Fruit fly (Drosophila melanogaster) whole organism, adult: ENCODE measurements around the gene kibra.

Source experiments
- CG11617 ChIP-seq: fragments of 200-800 bp; sonication (Bioruptor generic); optimal IDR thresholded peaks from 2 replicates; lab custom pipeline; 2017; ENCODE audit warnings: mild to moderate bottlenecking, missing biosample characterization, missing genetic modification reagents, missing genetic modification characterization
- CG12768 ChIP-seq: fragments of 200-800 bp; sonication (Bioruptor generic); optimal IDR thresholded peaks from 2 replicates; lab custom pipeline; 2017; ENCODE audit warnings: missing biosample characterization, missing genetic modification characterization, mild to moderate bottlenecking, moderate library complexity, missing genetic modification reagents
- CG7101 ChIP-seq: fragments of 200-800 bp; sonication (Bioruptor generic); optimal IDR thresholded peaks from 2 replicates; lab custom pipeline; 2018; ENCODE audit warnings: missing biosample characterization, mild to moderate bottlenecking, missing genetic modification characterization, moderate library complexity
- Clk ChIP-seq: fragments of 200-800 bp; sonication (Bioruptor generic); optimal IDR thresholded peaks from 2 replicates; lab custom pipeline; 2017; ENCODE audit warnings: missing biosample characterization, missing genetic modification characterization
- Crg-1 ChIP-seq: fragments of 200-800 bp; sonication (Bioruptor generic); optimal IDR thresholded peaks from 2 replicates; lab custom pipeline; 2016; ENCODE audit warnings: missing biosample characterization, missing genetic modification characterization
- Hr96 ChIP-seq: fragments of 200-800 bp; sonication (Bioruptor generic); optimal IDR thresholded peaks from 2 replicates; lab custom pipeline; 2016; ENCODE audit warnings: missing biosample characterization, missing genetic modification characterization
- Mnt ChIP-seq: fragments of 200-800 bp; sonication (Bioruptor generic); optimal IDR thresholded peaks from 2 replicates; lab custom pipeline; 2016; ENCODE audit warnings: missing biosample characterization, mild to moderate bottlenecking, missing genetic modification characterization
- kay ChIP-seq: fragments of 200-800 bp; sonication (Bioruptor generic); peaks from one replicate; lab custom pipeline; 2016; ENCODE audit warnings: missing biosample characterization, missing genetic modification characterization, borderline replicate concordance
- pad ChIP-seq: fragments of 200-800 bp; sonication (Bioruptor generic); optimal IDR thresholded peaks from 3 replicates; lab custom pipeline; 2017; ENCODE audit warnings: missing biosample characterization, missing genetic modification characterization, mild to moderate bottlenecking, moderate library complexity, missing genetic modification reagents
- tj ChIP-seq: fragments of 200-800 bp; sonication (Bioruptor generic); optimal IDR thresholded peaks from 3 replicates; lab custom pipeline; 2017; ENCODE audit warnings: missing biosample characterization, mild to moderate bottlenecking, missing genetic modification characterization, moderate library complexity
- toe ChIP-seq: fragments of 200-800 bp; sonication (Bioruptor generic); optimal IDR thresholded peaks from 2 replicates; lab custom pipeline; 2016; ENCODE audit warnings: missing biosample characterization, missing genetic modification characterization

dm6 chr3R:14731781-14732100 lies 7.7 kb upstream of the kibra start:
- TF ChIP-seq CG12768 (GFP tag; lab: Kevin White, UChicago) (no peak), toe (GFP tag; lab: Kevin White, UChicago) (no peak), tj (GFP tag; lab: Kevin White, UChicago) (peak; percentile 79), CG11617 (GFP tag; lab: Kevin White, UChicago) (peak; percentile 13), Mnt (no peak), kay (GFP tag; lab: Kevin White, UChicago) (no peak), CG7101 (tag; lab: Kevin White, UChicago) (no peak), Clk (no peak), pad (GFP tag; lab: Kevin White, UChicago) (no peak), Crg-1 (no peak), Hr96 (GFP tag; lab: Kevin White, UChicago) (no peak)
